Fruit fly (Drosophila melanogaster): Measurements from ENCODE around the gene CG3527.

DNA sequence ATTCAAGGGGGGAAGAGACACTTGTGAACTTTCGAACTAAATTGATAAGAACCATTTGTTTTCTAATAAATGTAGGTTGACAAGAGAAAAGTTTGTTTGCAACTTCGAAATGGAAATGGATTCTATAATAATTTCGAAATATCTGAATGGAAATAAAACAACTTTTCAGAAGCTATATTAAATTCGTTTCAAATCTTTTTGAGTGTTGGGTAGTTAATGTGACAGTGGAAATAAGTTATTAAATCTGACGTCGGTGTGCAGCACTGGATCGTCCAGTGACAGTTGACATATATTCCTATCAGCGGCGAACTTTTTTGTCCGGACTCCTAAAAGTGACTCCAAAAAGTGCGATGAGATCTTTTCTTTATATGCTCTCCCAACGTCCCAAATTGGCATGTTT, 9.4 kb upstream of the CG3527 start, which contains the start of gene CG3568:
- TF ChIP-seq CG14655 (GFP tag; optimal IDR thresholded peaks at IDR 0.05) (no peak), CG12605 (GFP tag; IDR thresholded peaks at IDR 0.05) (no peak), CG8159 (tag; optimal IDR thresholded peaks at IDR 0.05) (no peak), CG4496 (GFP tag; IDR thresholded peaks at IDR 0.05) (no peak), Snoo (tag; optimal IDR thresholded peaks at IDR 0.05) (no peak), CG17806 (tag; optimal IDR thresholded peaks at IDR 0.05) (no peak), rn (GFP tag; IDR thresholded peaks at IDR 0.05) (no peak), CG10348 (GFP tag; IDR thresholded peaks at IDR 0.05) (no peak), Pif1A (GFP tag; optimal IDR thresholded peaks at IDR 0.05) (no peak), gl (tag; optimal IDR thresholded peaks at IDR 0.05) (no peak), fd96Ca (GFP tag; IDR thresholded peaks at IDR 0.05) (no peak)

All from whole organism, pupa.